Fruit fly (Drosophila melanogaster): ENCODE measurements around the gene CG9628.

- TF ChIP-seq CTCF (optimal IDR thresholded peaks at IDR 0.05) (no peak), CG8478 (optimal IDR thresholded peaks at IDR 0.05) (no peak)
These were observed 11.6 kb downstream of the CG9628 start for dm6 chr3L:14634019-14634772.
